Worm (Caenorhabditis elegans) whole organism, young adult: ENCODE data around the gene memo-1.

Source experiments
- B0019.2 ChIP-seq: fragments of 200-800 bp; sonication (Bioruptor generic); conservative IDR thresholded peaks from 2 replicates; pipeline ENCODE4 v1.3.6; 2022; ENCODE audit warnings: missing genetic modification reagents, missing genetic modification characterization, missing compliant biosample characterization
- B0035.1 ChIP-seq: sonication (generic microtip); optimal IDR thresholded peaks from 2 replicates; lab custom pipeline; 2016; ENCODE audit warnings: missing genetic modification characterization, mild to moderate bottlenecking, missing compliant biosample characterization, missing genotype, missing genetic modification reagents
- B0261.1 ChIP-seq: sonication (generic microtip); optimal IDR thresholded peaks from 2 replicates; lab custom pipeline; 2016; ENCODE audit warnings: mild to moderate bottlenecking, missing genetic modification characterization, moderate library complexity, missing compliant biosample characterization
- B0336.3 ChIP-seq: fragments of 200-800 bp; sonication (Bioruptor generic); IDR thresholded peaks from 2 replicates; pipeline ENCODE4 v1.3.6; 2022; ENCODE audit warnings: missing genetic modification characterization, missing compliant biosample characterization
- C06A6.2 ChIP-seq: fragments of 200-800 bp; sonication (Bioruptor generic); conservative IDR thresholded peaks from 2 replicates; pipeline ENCODE4 v1.3.6; 2022; ENCODE audit warnings: missing genetic modification characterization, missing compliant biosample characterization
- C17E4.6 ChIP-seq: fragments of 200-800 bp; sonication (Bioruptor generic); IDR thresholded peaks from 2 replicates; pipeline ENCODE4 v1.3.6; 2022; ENCODE audit warnings: missing genetic modification reagents, missing genetic modification characterization, missing compliant biosample characterization
- F22D6.2 ChIP-seq: sonication (generic microtip); optimal IDR thresholded peaks from 2 replicates; lab custom pipeline; 2016; ENCODE audit warnings: mild to moderate bottlenecking, missing genetic modification characterization, missing compliant biosample characterization
- F57A8.1 ChIP-seq: fragments of 200-800 bp; sonication (Bioruptor generic); optimal IDR thresholded peaks from 2 replicates; lab custom pipeline; 2018; ENCODE audit warnings: mild to moderate bottlenecking, missing genetic modification characterization, moderate library complexity, missing compliant biosample characterization
- Y67H2A.10 ChIP-seq: fragments of 200-800 bp; sonication (Bioruptor generic); conservative IDR thresholded peaks from 2 replicates; pipeline ENCODE4 v1.3.6; 2022; ENCODE audit warnings: missing genetic modification reagents, missing genetic modification characterization, missing compliant biosample characterization
- akir-1 ChIP-seq: fragments of 200-800 bp; sonication (Bioruptor generic); optimal IDR thresholded peaks from 2 replicates; lab custom pipeline; 2018; ENCODE audit warnings: mild to moderate bottlenecking, missing genetic modification characterization, moderate library complexity, missing compliant biosample characterization
- atf-7 ChIP-seq: sonication (generic microtip); optimal IDR thresholded peaks from 2 replicates; lab custom pipeline; 2017; ENCODE audit warnings: mild to moderate bottlenecking, missing genetic modification characterization, missing compliant biosample characterization
- athp-1 ChIP-seq: sonication (generic microtip); optimal IDR thresholded peaks from 2 replicates; lab custom pipeline; 2017; ENCODE audit warnings: mild to moderate bottlenecking, missing genetic modification characterization, missing compliant biosample characterization
- attf-6 ChIP-seq: fragments of 200-800 bp; sonication (Bioruptor generic); IDR thresholded peaks from 2 replicates; pipeline ENCODE4 v1.3.6; 2022; ENCODE audit warnings: missing genetic modification reagents, missing genetic modification characterization, missing compliant biosample characterization
- bed-1 ChIP-seq: fragments of 200-800 bp; sonication (Bioruptor generic); IDR thresholded peaks from 2 replicates; pipeline ENCODE4 v1.3.6; 2022; ENCODE audit warnings: missing genetic modification reagents, missing genetic modification characterization, missing compliant biosample characterization
- bed-2 ChIP-seq: fragments of 200-800 bp; sonication (Bioruptor generic); IDR thresholded peaks from 2 replicates; pipeline ENCODE4 v1.3.6; 2022; ENCODE audit warnings: missing genetic modification reagents, missing genetic modification characterization, missing compliant biosample characterization
- cebp-1 ChIP-seq, 2 experiments: fragments of 200-800 bp in 1 of 2; sonication (Bioruptor generic) in 1 of 2; sonication (generic microtip) in 1 of 2; IDR thresholded peaks in 1 of 2; optimal IDR thresholded peaks in 1 of 2; 2 replicates each; pipeline versions ENCODE4 v1.3.6 to Lab custom; 2017 to 2022; ENCODE audit warnings: missing compliant biosample characterization in 2 of 2, missing genetic modification characterization in 2 of 2, mild to moderate bottlenecking in 1 of 2, missing genetic modification reagents in 1 of 2, moderate library complexity in 1 of 2
- cebp-2 ChIP-seq: fragments of 200-800 bp; sonication (Bioruptor generic); IDR thresholded peaks from 2 replicates; pipeline ENCODE4 v1.3.6; 2022; ENCODE audit warnings: missing genetic modification characterization, missing compliant biosample characterization
- ceh-40 ChIP-seq: fragments of 200-800 bp; sonication (Bioruptor generic); IDR thresholded peaks from 2 replicates; pipeline ENCODE4 v1.3.6; 2022; ENCODE audit warnings: missing genetic modification characterization, missing compliant biosample characterization
- ceh-79 ChIP-seq: sonication (generic microtip); optimal IDR thresholded peaks from 2 replicates; lab custom pipeline; 2017; ENCODE audit warnings: mild to moderate bottlenecking, missing genetic modification characterization, missing compliant biosample characterization
- ceh-91 ChIP-seq: fragments of 200-800 bp; sonication (Bioruptor generic); IDR thresholded peaks from 2 replicates; pipeline ENCODE4 v1.3.6; 2022; ENCODE audit warnings: missing genetic modification reagents, missing genetic modification characterization, missing compliant biosample characterization
- die-1 ChIP-seq: sonication (generic microtip); optimal IDR thresholded peaks from 2 replicates; lab custom pipeline; 2016; ENCODE audit warnings: missing genotype, mild to moderate bottlenecking, missing genetic modification characterization, missing compliant biosample characterization
- dox-1 ChIP-seq: fragments of 200-800 bp; sonication (Bioruptor generic); IDR thresholded peaks from 2 replicates; pipeline ENCODE4 v1.3.6; 2022; ENCODE audit warnings: missing genetic modification reagents, missing genetic modification characterization, missing compliant biosample characterization
- efl-1 ChIP-seq: fragments of 150-350 bp; optimal IDR thresholded peaks from 2 replicates; lab custom pipeline; 2014; ENCODE audit warnings: missing biosample characterization, missing genetic modification reagents, missing genetic modification characterization
- egrh-3 ChIP-seq: fragments of 200-800 bp; sonication (Bioruptor generic); IDR thresholded peaks from 2 replicates; pipeline ENCODE4 v1.3.6; 2022; ENCODE audit warnings: missing genetic modification reagents, missing genetic modification characterization, missing compliant biosample characterization
- hlh-12 ChIP-seq: sonication (generic microtip); optimal IDR thresholded peaks from 2 replicates; lab custom pipeline; 2016; ENCODE audit warnings: missing genetic modification characterization, missing compliant biosample characterization
- hmg-1.2 ChIP-seq: fragments of 200-800 bp; sonication (Bioruptor generic); IDR thresholded peaks from 2 replicates; pipeline ENCODE4 v1.3.6; 2022; ENCODE audit warnings: missing genetic modification reagents, missing genetic modification characterization, missing compliant biosample characterization
- hsf-1 ChIP-seq: fragments of 200-800 bp; sonication (Bioruptor generic); IDR thresholded peaks from 2 replicates; pipeline ENCODE4 v1.3.6; 2022; ENCODE audit warnings: missing genetic modification reagents, missing genetic modification characterization, missing compliant biosample characterization
- let-607 ChIP-seq, 2 experiments: fragments of 200-800 bp in 1 of 2; sonication (Bioruptor generic) in 1 of 2; sonication (generic microtip) in 1 of 2; optimal IDR thresholded peaks; 2 replicates each; lab custom pipeline; 2016 to 2018; ENCODE audit warnings: mild to moderate bottlenecking in 2 of 2, missing compliant biosample characterization in 2 of 2, missing genetic modification characterization in 2 of 2, moderate library complexity in 2 of 2, missing genotype in 1 of 2
- lin-54 ChIP-seq: fragments of 200-800 bp; sonication (Bioruptor generic); optimal IDR thresholded peaks from 2 replicates; lab custom pipeline; 2018; ENCODE audit warnings: mild to moderate bottlenecking, missing genetic modification characterization, missing compliant biosample characterization
- madf-10 ChIP-seq: sonication (generic microtip); optimal IDR thresholded peaks from 2 replicates; lab custom pipeline; 2016; ENCODE audit warnings: mild to moderate bottlenecking, missing genetic modification characterization, missing compliant biosample characterization
- mcd-1 ChIP-seq: fragments of 200-800 bp; sonication (Bioruptor generic); IDR thresholded peaks from 2 replicates; pipeline ENCODE4 v1.3.6; 2022; ENCODE audit warnings: missing genetic modification reagents, missing genetic modification characterization, missing compliant biosample characterization
- pbrm-1 ChIP-seq: fragments of 200-800 bp; sonication (Bioruptor generic); IDR thresholded peaks from 2 replicates; pipeline ENCODE4 v1.3.6; 2022; ENCODE audit warnings: missing genetic modification reagents, missing genetic modification characterization, missing compliant biosample characterization
- snpc-1.1 ChIP-seq: sonication (generic microtip); optimal IDR thresholded peaks from 2 replicates; lab custom pipeline; 2017; ENCODE audit warnings: missing genetic modification characterization, mild to moderate bottlenecking, missing compliant biosample characterization, antibody characterized with exemption, moderate library complexity, missing genotype, missing genetic modification reagents; ENCODE audit not compliant: insufficient read depth
- snpc-1.3 ChIP-seq: sonication (generic microtip); optimal IDR thresholded peaks from 2 replicates; lab custom pipeline; 2017; ENCODE audit warnings: missing genetic modification characterization, mild to moderate bottlenecking, missing compliant biosample characterization, antibody characterized with exemption, moderate library complexity, missing genotype, missing genetic modification reagents; ENCODE audit not compliant: insufficient read depth
- snpc-4 ChIP-seq, 5 experiments: fragments of 150-350 bp in 1 of 5; sonication (generic microtip) in 4 of 5; optimal IDR thresholded peaks; 2 replicates each; lab custom pipeline; 2014 to 2018; ENCODE audit warnings: missing genetic modification characterization in 5 of 5, missing biosample characterization in 3 of 5, antibody characterized with exemption in 2 of 5, mild to moderate bottlenecking in 2 of 5, missing compliant biosample characterization in 2 of 5, missing genotype in 2 of 5, moderate library complexity in 2 of 5, missing genetic modification reagents in 1 of 5
- tbp1 ChIP-seq: fragments of 200-800 bp; sonication (Bioruptor generic); optimal IDR thresholded peaks from 2 replicates; lab custom pipeline; 2018; ENCODE audit warnings: mild to moderate bottlenecking, missing genetic modification characterization, missing compliant biosample characterization
- tbx-9 ChIP-seq: sonication (generic microtip); optimal IDR thresholded peaks from 2 replicates; lab custom pipeline; 2016; ENCODE audit warnings: borderline replicate concordance, missing genetic modification characterization, inconsistent platforms, missing compliant biosample characterization
- unc-130 ChIP-seq: sonication (generic microtip); optimal IDR thresholded peaks from 2 replicates; lab custom pipeline; 2016; ENCODE audit warnings: missing genetic modification reagents, missing genetic modification characterization, missing compliant biosample characterization
- zfh-2 ChIP-seq: fragments of 200-800 bp; sonication (Bioruptor generic); conservative IDR thresholded peaks from 2 replicates; pipeline ENCODE4 v1.3.6; 2022; ENCODE audit warnings: missing genetic modification reagents, missing genetic modification characterization, missing compliant biosample characterization
- ztf-18 ChIP-seq: sonication (generic microtip); optimal IDR thresholded peaks from 2 replicates; lab custom pipeline; 2016; ENCODE audit warnings: missing genotype, mild to moderate bottlenecking, missing genetic modification characterization, missing compliant biosample characterization
- ztf-25 ChIP-seq: fragments of 200-800 bp; sonication (Bioruptor generic); IDR thresholded peaks from 2 replicates; pipeline ENCODE4 v1.3.6; 2022; ENCODE audit warnings: missing genetic modification reagents, missing genetic modification characterization, missing compliant biosample characterization

memo-1 gene

DNA sequence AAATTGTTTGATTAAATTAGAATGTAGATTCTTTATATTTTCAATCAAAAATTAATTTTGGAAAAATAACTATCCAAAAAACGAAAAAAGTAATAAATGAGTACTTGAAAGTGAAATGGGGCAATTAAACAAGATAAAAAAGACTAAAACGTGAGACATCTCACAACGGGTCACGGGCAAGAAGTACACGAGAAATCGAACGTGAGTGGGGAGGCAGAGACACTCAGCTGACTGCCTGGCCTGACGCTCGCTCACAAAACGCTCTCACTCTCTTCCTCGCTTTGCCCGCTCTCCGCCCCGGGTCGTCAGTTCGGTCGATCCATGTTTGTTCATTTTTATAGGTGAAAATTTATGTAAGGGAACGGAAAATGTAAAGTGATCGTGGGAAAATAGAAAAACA lies 1.3 kb upstream of the memo-1 start (continued):
- TF ChIP-seq akir-1 (no peak), madf-10 (tag; lab: Kevin White, UChicago) (no peak), snpc-1.3 (tag; lab: Kevin White, UChicago) (no peak), unc-130 (GFP tag; lab: Kevin White, UChicago) (no peak), athp-1 (tag; lab: Kevin White, UChicago) (no peak), cebp-1 (GFP tag; IDR thresholded peaks at IDR 0.05; lab: Robert Waterston, UW) (no peak), cebp-1 (tag; optimal IDR thresholded peaks at IDR 0.05; lab: Kevin White, UChicago) (peak; percentile 65), F57A8.1 (no peak), efl-1 (GFP tag; lab: Kevin White, UChicago) (no peak), atf-7 (peak; percentile 2), mcd-1 (peak; percentile 24; the same call in 1 of the 2 replicates), Y67H2A.10 (GFP tag; lab: Robert Waterston, UW) (no peak), tbx-9 (no peak), hmg-1.2 (GFP tag; lab: Robert Waterston, UW) (peak; percentile 30; the same call in 1 of the 2 replicates), lin-54 (GFP tag; lab: Kevin White, UChicago) (no peak), F22D6.2 (tag; lab: Kevin White, UChicago) (no peak), dox-1 (peak; percentile 50; the same call in 1 of the 2 replicates), hlh-12 (tag; lab: Kevin White, UChicago) (no peak), snpc-1.1 (tag; lab: Kevin White, UChicago) (no peak), B0019.2 (no peak), egrh-3 (GFP tag; lab: Robert Waterston, UW) (peak; percentile 57; the same call in 1 of the 2 replicates), cebp-2 (GFP tag; lab: Robert Waterston, UW) (no peak), B0261.1 (tag; lab: Kevin White, UChicago) (no peak), zfh-2 (GFP tag; lab: Robert Waterston, UW) (peak; percentile 90), let-607 (tag; optimal IDR thresholded peaks at IDR 0.05; lab: Kevin White, UChicago) (no peak), ceh-40 (GFP tag; lab: Robert Waterston, UW) (no peak), hsf-1 (GFP tag; lab: Robert Waterston, UW) (no peak), ztf-18 (tag; lab: Kevin White, UChicago) (no peak), C17E4.6 (no peak), attf-6 (GFP tag; lab: Robert Waterston, UW) (no peak), ceh-91 (no peak), B0336.3 (GFP tag; lab: Robert Waterston, UW) (no peak), pbrm-1 (no peak), C06A6.2 (GFP tag; lab: Robert Waterston, UW) (no peak), ztf-25 (GFP tag; lab: Robert Waterston, UW) (no peak), tbp1 (GFP tag; lab: Kevin White, UChicago) (no peak), B0035.1 (tag; lab: Kevin White, UChicago) (no peak), bed-1 (GFP tag; lab: Robert Waterston, UW) (no peak), snpc-4 (GFP tag; optimal IDR thresholded peaks at IDR 0.05; lab: Kevin White, UChicago) (no peak), snpc-4 (tag; optimal IDR thresholded peaks at IDR 0.05; lab: Kevin White, UChicago) (peak in 1 of 4 experiments; percentile 8), die-1 (no peak), bed-2 (GFP tag; lab: Robert Waterston, UW) (no peak), ceh-79 (tag; lab: Kevin White, UChicago) (no peak)
- TF ChIP-seq, all 124 proteins: peak for 13
